Worm (Caenorhabditis elegans) whole organism, midembryonic: Measurements from ENCODE around the gene Y54G2A.72.

Source experiments
- T22C8.4 ChIP-seq: fragments of 200-800 bp; sonication (Bioruptor generic); IDR thresholded peaks from 2 replicates; pipeline ENCODE4 v1.3.6; 2022; ENCODE audit warnings: missing genetic modification characterization, missing compliant biosample characterization
- cog-1 ChIP-seq: sonication (generic microtip); optimal IDR thresholded peaks from 2 replicates; lab custom pipeline; 2016; ENCODE audit warnings: missing genetic modification characterization, missing compliant biosample characterization
- flt-1 ChIP-seq: fragments of 200-800 bp; sonication (Bioruptor generic); IDR thresholded peaks from 2 replicates; pipeline ENCODE4 v1.3.6; 2022; ENCODE audit warnings: missing genetic modification characterization, missing compliant biosample characterization

ce11 chrIV:2799389-2799788 is 21.4 kb downstream of the Y54G2A.72 start, which contains the start of gene Y54G2A.10:
- TF ChIP-seq T22C8.4 (GFP tag; lab: Robert Waterston, UW) (no peak), cog-1 (no peak), flt-1 (GFP tag; lab: Robert Waterston, UW) (no peak)
